Fruit fly (Drosophila melanogaster) whole organism, wandering third instar larva: ENCODE results near the gene TTLL1A.

Source experiments
- Dif ChIP-seq: fragments of 200-275, 200-300 bp; sonication (Bioruptor generic); optimal IDR thresholded peaks from 2 replicates; lab custom pipeline; 2018; ENCODE audit warnings: missing biosample characterization, missing genetic modification characterization; ENCODE audit not compliant: partially characterized antibody
- Hr83 ChIP-seq: fragments of 200-300 bp; sonication (Bioruptor generic); optimal IDR thresholded peaks from 2 replicates; lab custom pipeline; 2016; ENCODE audit warnings: missing biosample characterization, mild to moderate bottlenecking, missing genetic modification characterization, moderate library complexity; ENCODE audit not compliant: poor library complexity, severe bottlenecking
- N ChIP-seq: fragments of >200 bp; optimal IDR thresholded peaks from 2 replicates; lab custom pipeline; 2018; ENCODE audit warnings: missing biosample characterization, missing external identifiers, missing genetic modification characterization
- OdsH ChIP-seq: fragments of 200-800 bp; sonication (Bioruptor generic); optimal IDR thresholded peaks from 2 replicates; lab custom pipeline; 2016; ENCODE audit warnings: missing biosample characterization, mild to moderate bottlenecking, missing genetic modification characterization
- Rel ChIP-seq, 2 experiments: fragments of 200-800 bp; sonication (Bioruptor generic) in 1 of 2; optimal IDR thresholded peaks; 2 replicates in 1 of 2; 3 replicates in 1 of 2; lab custom pipeline; 2016 to 2019; ENCODE audit warnings: mild to moderate bottlenecking in 2 of 2, missing biosample characterization in 2 of 2, missing genetic modification characterization in 2 of 2, moderate library complexity in 1 of 2
- Sp1 ChIP-seq: fragments of 200-800 bp; sonication (Bioruptor generic); optimal IDR thresholded peaks from 3 replicates; lab custom pipeline; 2019; ENCODE audit warnings: missing biosample characterization, mild to moderate bottlenecking, missing genetic modification characterization, moderate library complexity
- dl ChIP-seq, 2 experiments: fragments of 175-275, 200-275 bp in 1 of 2; fragments of 200-275 bp in 1 of 2; sonication (Bioruptor generic); optimal IDR thresholded peaks; lab custom pipeline; 2018; ENCODE audit warnings: mild to moderate bottlenecking in 2 of 2, missing biosample characterization in 2 of 2, missing genetic modification characterization in 2 of 2, moderate library complexity in 2 of 2; ENCODE audit not compliant: partially characterized antibody in 2 of 2, insufficient read depth in 1 of 2
- jim ChIP-seq: fragments of 175-275, 200-325 bp; sonication (Bioruptor generic); optimal IDR thresholded peaks from 2 replicates; lab custom pipeline; 2016; ENCODE audit warnings: missing biosample characterization, mild to moderate bottlenecking, missing genetic modification characterization
- lola ChIP-seq: fragments of >200 bp; optimal IDR thresholded peaks from 2 replicates; lab custom pipeline; 2017; ENCODE audit warnings: missing biosample characterization, missing genetic modification characterization
- psq ChIP-seq: fragments of 200-800 bp; sonication (Bioruptor generic); optimal IDR thresholded peaks from 3 replicates; lab custom pipeline; 2017; ENCODE audit warnings: missing biosample characterization, mild to moderate bottlenecking, missing genetic modification characterization, moderate library complexity
- usp ChIP-seq: fragments of >200 bp; optimal IDR thresholded peaks from 2 replicates; lab custom pipeline; 2017; ENCODE audit warnings: missing biosample characterization, missing genetic modification characterization
- woc ChIP-seq: sonication (Bioruptor generic); optimal IDR thresholded peaks from 2 replicates; lab custom pipeline; 2016; ENCODE audit warnings: missing biosample characterization, mild to moderate bottlenecking, missing genetic modification characterization

The TTLL1A gene

DNA sequence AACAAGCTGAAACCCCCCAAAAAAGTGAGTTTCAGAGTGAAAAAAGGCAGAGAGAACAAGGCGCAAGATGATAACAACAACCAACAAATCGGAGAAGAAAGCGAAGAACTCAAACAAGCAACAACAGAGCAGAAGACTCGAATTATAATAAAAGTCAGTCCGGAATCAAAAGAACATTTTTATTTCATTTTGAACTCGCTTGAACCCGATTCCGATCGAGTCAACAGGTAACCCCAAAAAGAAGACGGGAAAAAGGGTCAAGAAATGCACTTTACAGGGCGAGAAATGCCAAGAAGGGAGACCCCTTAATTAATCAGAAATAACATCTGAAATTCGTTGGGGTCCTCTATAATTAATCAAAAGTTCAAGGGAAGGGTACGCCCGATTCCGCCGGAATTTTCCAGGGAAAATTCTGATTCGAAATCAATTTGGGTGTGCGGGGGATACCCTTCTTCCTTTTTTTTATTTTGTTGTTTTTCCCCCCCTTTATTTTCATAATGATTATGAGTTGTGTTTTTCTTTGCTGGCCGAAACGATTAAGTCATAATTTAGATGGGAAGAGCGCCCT, 39.9 kb downstream of the TTLL1A start:
- no peak for TF ChIP-seq Rel (GFP tag; optimal IDR thresholded peaks at IDR 0.05; lab: Kevin White, UChicago)
- TF ChIP-seq Rel (tag; optimal IDR thresholded peaks at IDR 0.05; lab: Kevin White, UChicago) = peak; percentile 35
- no peak for TF ChIP-seq woc (GFP tag; lab: Kevin White, UChicago)
- TF ChIP-seq, all 38 proteins: peak for 1

DNA sequence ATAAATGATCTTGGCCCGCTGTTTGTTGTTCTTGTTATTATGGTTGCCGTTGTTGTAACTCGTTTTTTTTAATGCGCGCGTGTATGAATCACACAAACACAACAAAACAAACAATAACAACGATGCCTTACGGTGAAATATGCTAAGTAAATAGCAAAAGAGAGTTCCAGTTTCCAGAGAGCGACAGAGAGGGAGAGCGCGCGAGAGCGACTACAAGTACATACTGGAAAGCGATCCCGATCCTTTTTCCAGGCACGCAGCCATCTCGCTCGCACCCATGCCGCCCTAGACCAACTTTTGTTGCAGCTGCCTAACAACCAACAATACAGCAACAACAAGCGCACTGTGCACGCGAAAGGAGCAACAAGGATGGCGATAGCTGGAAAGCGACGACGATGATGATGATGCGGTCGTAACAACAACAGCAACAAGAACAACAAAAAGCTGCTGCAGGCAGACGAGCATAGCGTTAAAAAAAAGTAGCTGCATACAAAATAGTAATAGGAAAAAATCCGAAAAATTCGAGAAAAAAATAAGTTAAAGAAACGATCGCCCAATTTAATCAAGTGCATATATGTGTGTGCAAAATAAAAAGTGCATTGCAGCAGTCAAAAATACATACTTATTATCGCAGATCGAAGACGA, 41.9 kb downstream of the TTLL1A start:
- TF ChIP-seq usp (GFP tag; lab: Kevin White, UChicago) (no peak), Dif (GFP tag; lab: Kevin White, UChicago) (peak; percentile 52), Hr83 (GFP tag; lab: Kevin White, UChicago) (no peak), dl (GFP tag; optimal IDR thresholded peaks at IDR 0.05; lab: Kevin White, UChicago; ENCODE audit: insufficient read depth in 1 of 2, partially characterized antibody in 2 of 2) (no peak), N (GFP tag; lab: Kevin White, UChicago) (no peak)

- TF ChIP-seq Sp1 (GFP tag; lab: Kevin White, UChicago) = peak; percentile 12
- no peak for TF ChIP-seq jim (GFP tag; lab: Kevin White, UChicago)
- TF ChIP-seq Rel (GFP tag; optimal IDR thresholded peaks at IDR 0.05; lab: Kevin White, UChicago) = no peak
- peak; percentile 59 for TF ChIP-seq Rel (tag; optimal IDR thresholded peaks at IDR 0.05; lab: Kevin White, UChicago)
- no peak for TF ChIP-seq OdsH (GFP tag; lab: Kevin White, UChicago)
- peak; percentile 1 for TF ChIP-seq psq (GFP tag; lab: Kevin White, UChicago)
- TF ChIP-seq, all 38 proteins: peak for 3
Observed at dm6 chrX:17159819-17160218, 42.6 kb downstream of the TTLL1A start, which contains the start of gene baz. Gene baz, plus strand, starts transcription at chrX:17160006.

dm6 chrX:17159116-17159515, 43.3 kb downstream of the TTLL1A start, which contains the start of gene xmas:
Gene xmas, minus strand, starts transcription at chrX:17159306.
- TF ChIP-seq lola (GFP tag; lab: Kevin White, UChicago) = no peak
